Worm (Caenorhabditis elegans): Measurements from ENCODE around the gene srlf-7.
A peak's percentile ranks its signal among the peaks of the same experiment; 100 is the strongest.

The srlf-7 gene

DNA sequence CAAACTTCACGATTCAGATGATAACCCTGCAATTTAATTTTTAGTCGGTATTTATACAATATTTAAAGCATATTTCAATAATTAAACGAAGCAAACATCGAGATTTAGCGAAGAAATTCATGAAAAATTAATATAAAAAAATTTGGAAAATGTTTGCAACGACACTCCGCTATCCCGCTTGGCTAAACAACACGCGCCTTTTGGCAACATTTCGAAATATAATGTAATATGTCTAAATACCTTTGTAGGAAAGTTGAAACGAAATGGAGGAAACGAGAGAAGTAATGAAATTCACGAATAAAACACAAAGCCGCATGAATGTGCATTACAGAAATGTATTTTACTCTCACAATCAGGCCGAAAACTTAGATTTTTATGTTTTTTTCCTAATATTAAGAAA lies 23.4 kb upstream of the srlf-7 start, which contains the start of gene rpc-1:
Gene rpc-1, minus strand, starts transcription at position 26 of the 400 bp plus-strand sequence.
- peak; percentile 43; the same call in 1 of the 2 replicates for TF ChIP-seq cebp-1 (GFP tag; IDR thresholded peaks at IDR 0.05)
- TF ChIP-seq cebp-1 (tag; optimal IDR thresholded peaks at IDR 0.05): peak; percentile 88
- TF ChIP-seq B0019.2 (GFP tag; conservative IDR thresholded peaks at IDR 0.05): no peak
- no peak for TF ChIP-seq nfya-2 (GFP tag; IDR thresholded peaks at IDR 0.05)
- TF ChIP-seq attf-3 (GFP tag; conservative IDR thresholded peaks at IDR 0.05): peak; percentile 91

DNA sequence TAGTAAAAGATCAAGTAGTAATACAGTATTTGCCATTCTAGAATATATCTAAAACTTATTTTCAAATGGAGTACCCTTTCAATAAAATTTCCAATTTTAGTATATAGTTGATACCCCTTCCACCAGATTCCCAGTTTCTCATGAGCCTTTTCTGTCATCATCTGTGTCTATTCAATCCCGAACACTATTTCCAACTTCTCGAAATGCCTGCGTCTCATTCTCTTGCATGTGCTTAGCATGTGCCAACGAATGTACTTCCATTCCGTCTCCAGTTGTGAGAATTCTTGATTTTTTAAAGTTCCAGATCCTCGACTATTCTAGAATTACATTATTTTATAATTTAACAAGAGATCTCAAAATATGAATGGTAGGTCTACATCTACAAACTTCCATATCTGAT lies 22.5 kb upstream of the srlf-7 start, which contains the start of gene C42D4.18:
Gene C42D4.18, plus strand, starts transcription at position 231 of the 400 bp plus-strand sequence.
- TF ChIP-seq cebp-1 (GFP tag; IDR thresholded peaks at IDR 0.05) (no peak), cebp-1 (tag; optimal IDR thresholded peaks at IDR 0.05) (no peak), snpc-1.1 (tag; optimal IDR thresholded peaks at IDR 0.05; ENCODE audit: insufficient read depth) (no peak), hmg-1.2 (GFP tag; IDR thresholded peaks at IDR 0.05) (peak; percentile 90), ztf-3 (GFP tag; optimal IDR thresholded peaks at IDR 0.05) (no peak), tbp1 (GFP tag; optimal IDR thresholded peaks at IDR 0.05) (no peak), akir-1 (GFP tag; optimal IDR thresholded peaks at IDR 0.05) (no peak), F39B2.1 (GFP tag; IDR thresholded peaks at IDR 0.05) (no peak), nhr-80 (tag; optimal IDR thresholded peaks at IDR 0.05) (no peak)

DNA sequence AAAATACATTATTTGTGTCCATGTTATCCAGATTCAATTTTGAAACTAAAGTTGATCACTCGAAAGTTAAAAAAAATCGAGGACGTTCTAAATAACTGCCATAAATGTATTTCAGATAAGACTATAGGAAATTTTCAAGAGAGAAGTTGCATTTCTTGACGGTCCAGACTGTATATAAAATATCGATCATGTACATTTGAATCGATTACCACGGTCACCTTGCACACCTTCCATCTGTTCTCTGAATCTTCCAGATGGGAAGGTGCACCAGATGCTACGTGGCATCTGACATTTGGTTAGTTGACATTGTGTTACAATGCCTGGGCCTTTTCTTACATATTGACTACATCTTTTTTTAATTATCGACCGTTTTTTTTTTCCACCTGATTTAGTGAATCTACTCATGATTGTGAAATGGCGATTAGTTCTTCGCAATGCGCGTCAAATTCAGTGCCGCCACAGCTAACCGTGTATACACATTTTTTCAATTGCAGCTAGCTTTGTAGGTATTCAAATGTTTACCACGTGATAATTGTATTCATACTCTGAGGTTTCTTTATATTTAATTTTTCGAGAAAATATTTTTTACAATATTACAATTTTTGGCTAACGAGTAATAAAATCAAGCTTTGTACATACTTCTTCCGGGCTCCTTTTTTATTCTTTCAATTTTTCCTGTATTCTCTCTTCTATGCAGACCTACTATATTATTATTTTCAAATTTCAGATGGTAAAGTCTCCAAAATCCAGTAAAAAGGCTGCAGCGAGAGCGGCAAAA lies 20.9 kb upstream of the srlf-7 start, which contains the start of gene skr-16:
Gene skr-16, plus strand, starts transcription at position 728 of the 778 bp plus-strand sequence.
- TF ChIP-seq T07F8.4 (tag; optimal IDR thresholded peaks at IDR 0.05) (no peak), sea-2 (GFP tag; IDR thresholded peaks at IDR 0.05) (no peak), him-1 (tag; optimal IDR thresholded peaks at IDR 0.05) (no peak), nhr-27 (tag; optimal IDR thresholded peaks at IDR 0.05) (no peak), D2030.7 (GFP tag; IDR thresholded peaks at IDR 0.05) (no peak), F49E8.2 (tag; optimal IDR thresholded peaks at IDR 0.05; ENCODE audit: insufficient read depth) (no peak)

DNA sequence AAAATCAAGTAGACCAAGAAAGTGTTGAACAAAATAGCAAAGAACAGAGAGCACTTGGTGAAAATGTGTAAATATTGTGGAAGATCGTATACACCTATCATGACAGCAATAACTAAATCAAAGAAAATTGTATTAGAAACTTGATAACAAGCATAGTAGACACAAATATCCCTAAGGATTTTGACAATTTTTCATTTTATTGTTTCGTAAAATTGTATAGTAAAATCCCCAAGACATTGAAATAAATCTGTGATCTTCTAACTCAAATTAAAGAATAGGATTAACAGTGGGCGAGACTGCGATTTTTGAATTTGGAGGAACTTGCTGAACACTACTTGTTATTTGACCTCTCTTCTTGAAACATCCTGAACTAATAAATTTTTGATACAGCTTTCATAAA lies 17.9 kb upstream of the srlf-7 start, which contains the start of gene str-220:
Gene str-220, minus strand, starts transcription at position 101 of the 400 bp plus-strand sequence.
- TF ChIP-seq bed-2 (GFP tag; IDR thresholded peaks at IDR 0.05) (no peak), hlh-26 (GFP tag; conservative IDR thresholded peaks at IDR 0.05) (no peak), athp-1 (tag; optimal IDR thresholded peaks at IDR 0.05) (no peak), bed-1 (GFP tag; IDR thresholded peaks at IDR 0.05) (no peak), mes-4 (tag; optimal IDR thresholded peaks at IDR 0.05) (no peak), tbx-9 (tag; optimal IDR thresholded peaks at IDR 0.05; ENCODE audit: borderline replicate concordance) (no peak)

DNA sequence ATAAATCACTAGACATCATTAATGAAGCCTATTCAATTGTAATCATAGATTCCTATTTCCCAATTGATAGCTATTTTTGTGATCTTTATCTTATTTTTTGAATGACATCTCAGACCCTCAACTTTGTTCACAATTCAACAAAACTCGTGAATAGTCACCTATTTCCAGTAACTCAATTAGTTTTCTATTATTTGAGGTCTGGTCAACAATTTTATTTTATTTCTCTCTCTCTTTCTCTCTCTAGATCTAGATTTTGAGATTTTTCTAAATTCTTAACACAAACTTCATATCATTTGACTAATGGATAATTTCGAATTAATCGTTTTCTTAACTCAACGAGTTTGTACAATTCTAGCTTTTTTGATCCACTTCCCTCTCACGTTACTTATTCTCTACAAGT lies 15.6 kb upstream of the srlf-7 start, which contains the start of gene str-1:
Gene str-1, plus strand, starts transcription at position 301 of the 400 bp plus-strand sequence.
- no peak for TF ChIP-seq let-607 (tag; optimal IDR thresholded peaks at IDR 0.05)
- TF ChIP-seq ets-4 (GFP tag; optimal IDR thresholded peaks at IDR 0.05): no peak
- TF ChIP-seq nhr-27 (tag; optimal IDR thresholded peaks at IDR 0.05): no peak
- TF ChIP-seq snpc-1.1 (tag; optimal IDR thresholded peaks at IDR 0.05; ENCODE audit: insufficient read depth): no peak
- no peak for TF ChIP-seq ceh-40 (GFP tag; IDR thresholded peaks at IDR 0.05)
- no peak for TF ChIP-seq F37B4.10 (GFP tag; IDR thresholded peaks at IDR 0.05)
- no peak for TF ChIP-seq D2030.7 (GFP tag; IDR thresholded peaks at IDR 0.05)
- no peak for TF ChIP-seq cebp-2 (GFP tag; IDR thresholded peaks at IDR 0.05)
- no peak for TF ChIP-seq aptf-3 (GFP tag; IDR thresholded peaks at IDR 0.05)
- TF ChIP-seq Y53G8AR.9 (GFP tag; conservative IDR thresholded peaks at IDR 0.05): no peak
- TF ChIP-seq T26A5.8 (tag; optimal IDR thresholded peaks at IDR 0.05): no peak
- TF ChIP-seq ztf-3 (GFP tag; optimal IDR thresholded peaks at IDR 0.05): no peak
- TF ChIP-seq hlh-12 (tag; optimal IDR thresholded peaks at IDR 0.05): no peak
- TF ChIP-seq ztf-25 (GFP tag; IDR thresholded peaks at IDR 0.05): no peak
- TF ChIP-seq dox-1 (GFP tag; IDR thresholded peaks at IDR 0.05): no peak
- TF ChIP-seq sptf-2 (GFP tag; optimal IDR thresholded peaks at IDR 0.05): no peak
- no peak for TF ChIP-seq F23B12.7 (tag; optimal IDR thresholded peaks at IDR 0.05; ENCODE audit: insufficient read depth)
- TF ChIP-seq madf-3 (GFP tag; IDR thresholded peaks at IDR 0.05): no peak
- no peak for TF ChIP-seq akir-1 (GFP tag; optimal IDR thresholded peaks at IDR 0.05)
- TF ChIP-seq ceh-91 (GFP tag; IDR thresholded peaks at IDR 0.05): no peak
